Worm (Caenorhabditis elegans) whole organism, L3 larva: Measurements from ENCODE around the gene C02E7.6.

Source experiments
- ceh-16 ChIP-seq: sonication (generic microtip); optimal IDR thresholded peaks from 2 replicates; lab custom pipeline; 2017; ENCODE audit warnings: missing biosample characterization, missing genetic modification characterization
- ceh-9 ChIP-seq: sonication (generic microtip); optimal IDR thresholded peaks from 2 replicates; lab custom pipeline; 2018; ENCODE audit warnings: missing biosample characterization, missing genetic modification characterization
- daf-12 ChIP-seq: fragments of 150-350 bp; optimal IDR thresholded peaks from 2 replicates; lab custom pipeline; 2014; ENCODE audit warnings: missing biosample characterization, missing genetic modification reagents, missing genetic modification characterization
- fkh-2 ChIP-seq: fragments of 150-350 bp; optimal IDR thresholded peaks from 2 replicates; lab custom pipeline; 2014; ENCODE audit warnings: missing biosample characterization, missing genetic modification reagents, missing genetic modification characterization
- nhr-28 ChIP-seq: fragments of 150-350 bp; optimal IDR thresholded peaks from 2 replicates; lab custom pipeline; 2014; ENCODE audit warnings: missing biosample characterization, missing genetic modification characterization
- nhr-76 ChIP-seq: fragments of 150-350 bp; sonication (generic microtip); optimal IDR thresholded peaks from 5 replicates; lab custom pipeline; 2014; ENCODE audit warnings: missing biosample characterization, missing genetic modification characterization

C02E7.6 gene

ce11 chrV:4968775-4969174 is 49.8 kb downstream of the C02E7.6 start:
- TF ChIP-seq fkh-2 (tag; lab: Kevin White, UChicago) (no peak), ceh-16 (tag; lab: Kevin White, UChicago) (no peak), ceh-9 (no peak), daf-12 (tag; lab: Kevin White, UChicago) (no peak), nhr-76 (tag; lab: Kevin White, UChicago) (no peak), nhr-28 (tag; lab: Kevin White, UChicago) (no peak)
- TF ChIP-seq, all 47 proteins: peak for 0
